Fruit fly (Drosophila melanogaster) whole organism, embryonic: ENCODE data around the gene CG42558.

Experiments
- Adf1 ChIP-seq: fragments of 200-800 bp; sonication (Bioruptor generic); IDR thresholded peaks from 2 replicates; pipeline ENCODE4 v1.3.6; 2022; ENCODE audit warnings: missing biosample characterization, missing genetic modification characterization
- CG10366 ChIP-seq: fragments of 200-800 bp; sonication (Bioruptor generic); IDR thresholded peaks from 2 replicates; pipeline ENCODE4 v1.3.6; 2022; ENCODE audit warnings: missing biosample characterization, missing genetic modification characterization
- CG10462 ChIP-seq: fragments of 200-800 bp; sonication (Bioruptor generic); optimal IDR thresholded peaks from 2 replicates; lab custom pipeline; 2016; ENCODE audit warnings: missing biosample characterization, missing genetic modification characterization
- CG10543 ChIP-seq: fragments of 200-800 bp; sonication (Bioruptor generic); optimal IDR thresholded peaks from 3 replicates; lab custom pipeline; 2017; ENCODE audit warnings: missing biosample characterization, mild to moderate bottlenecking, missing genetic modification characterization, moderate library complexity
- CG10979 ChIP-seq: fragments of 200-800 bp; sonication (Bioruptor generic); optimal IDR thresholded peaks from 2 replicates; lab custom pipeline; 2018; ENCODE audit warnings: missing biosample characterization, mild to moderate bottlenecking, missing genetic modification characterization, moderate library complexity
- CG11504 ChIP-seq: fragments of 200-800 bp; sonication (Bioruptor generic); optimal IDR thresholded peaks from 3 replicates; lab custom pipeline; 2019; ENCODE audit warnings: missing biosample characterization, mild to moderate bottlenecking, missing genetic modification characterization, moderate library complexity
- CG12071 ChIP-seq: fragments of 200-800 bp; sonication (Bioruptor generic); optimal IDR thresholded peaks from 3 replicates; lab custom pipeline; 2018; ENCODE audit warnings: missing biosample characterization, mild to moderate bottlenecking, missing genetic modification characterization
- CG12659 ChIP-seq: fragments of 200-800 bp; sonication (Bioruptor generic); optimal IDR thresholded peaks from 3 replicates; lab custom pipeline; 2017; ENCODE audit warnings: mild to moderate bottlenecking, missing biosample characterization, missing genetic modification reagents, missing genetic modification characterization
- CG12942 ChIP-seq: fragments of 200-800 bp; sonication (Bioruptor generic); optimal IDR thresholded peaks from 3 replicates; lab custom pipeline; 2016; ENCODE audit warnings: missing biosample characterization, missing genetic modification characterization
- CG13287 ChIP-seq: fragments of 200-800 bp; sonication (Bioruptor generic); IDR thresholded peaks from 2 replicates; pipeline ENCODE4 v1.3.6; 2022; ENCODE audit warnings: missing biosample characterization, missing genetic modification characterization; ENCODE audit not compliant: partially characterized antibody
- CG15514 ChIP-seq: fragments of 200-800 bp; sonication (Bioruptor generic); optimal IDR thresholded peaks from 3 replicates; lab custom pipeline; 2017; ENCODE audit warnings: missing biosample characterization, missing genetic modification characterization, mild to moderate bottlenecking, moderate library complexity, missing genetic modification reagents
- CG16863 ChIP-seq: fragments of 200-800 bp; sonication (Bioruptor generic); optimal IDR thresholded peaks from 3 replicates; lab custom pipeline; 2016; ENCODE audit warnings: missing biosample characterization, missing genetic modification characterization
- CG17912 ChIP-seq: fragments of 200-800 bp; sonication (Bioruptor generic); optimal IDR thresholded peaks from 2 replicates; lab custom pipeline; 2018; ENCODE audit warnings: missing biosample characterization, mild to moderate bottlenecking, missing genetic modification characterization
- CG1792 ChIP-seq: fragments of 200-800 bp; sonication (Bioruptor generic); optimal IDR thresholded peaks from 2 replicates; lab custom pipeline; 2016; ENCODE audit warnings: missing biosample characterization, missing genetic modification characterization
- CG2712 ChIP-seq: fragments of 200-800 bp; optimal IDR thresholded peaks from 3 replicates; lab custom pipeline; 2019; ENCODE audit warnings: missing biosample characterization, mild to moderate bottlenecking, missing genetic modification characterization, moderate library complexity
- CG31365 ChIP-seq: fragments of 200-800 bp; sonication (Bioruptor generic); optimal IDR thresholded peaks from 2 replicates; lab custom pipeline; 2018; ENCODE audit warnings: missing biosample characterization, mild to moderate bottlenecking, missing genetic modification characterization
- CG4328 ChIP-seq: fragments of 200-800 bp; sonication (Bioruptor generic); optimal IDR thresholded peaks from 3 replicates; lab custom pipeline; 2017; ENCODE audit warnings: missing biosample characterization, missing genetic modification reagents, missing genetic modification characterization
- CG43689 ChIP-seq: fragments of 200-800 bp; sonication (Bioruptor generic); IDR thresholded peaks from 2 replicates; pipeline ENCODE4 v1.3.6; 2022; ENCODE audit warnings: missing biosample characterization, missing genetic modification characterization
- CG6765 ChIP-seq: fragments of 200-800 bp; sonication (Bioruptor generic); optimal IDR thresholded peaks from 3 replicates; lab custom pipeline; 2017; ENCODE audit warnings: missing biosample characterization, mild to moderate bottlenecking, missing genetic modification characterization
- CG7271 ChIP-seq: fragments of 200-800 bp; sonication (Bioruptor generic); optimal IDR thresholded peaks from 2 replicates; lab custom pipeline; 2018; ENCODE audit warnings: missing biosample characterization, mild to moderate bottlenecking, missing genetic modification characterization, moderate library complexity
- CG7745 ChIP-seq: fragments of 200-800 bp; sonication (Bioruptor generic); optimal IDR thresholded peaks from 2 replicates; lab custom pipeline; 2018; ENCODE audit warnings: missing biosample characterization, mild to moderate bottlenecking, missing genetic modification characterization, moderate library complexity
- CG8281 ChIP-seq: fragments of 200-800 bp; sonication (Bioruptor generic); optimal IDR thresholded peaks from 2 replicates; lab custom pipeline; 2018; ENCODE audit warnings: missing biosample characterization, mild to moderate bottlenecking, missing genetic modification characterization, moderate library complexity
- Dip2 ChIP-seq: fragments of 200-800 bp; sonication (Bioruptor generic); IDR thresholded peaks from 2 replicates; pipeline ENCODE4 v1.3.6; 2022; ENCODE audit warnings: missing biosample characterization, missing genetic modification characterization
- HLH4C ChIP-seq: fragments of 200-800 bp; sonication (Bioruptor generic); IDR thresholded peaks from 3 replicates; pipeline ENCODE4 v1.3.6; 2022; ENCODE audit warnings: missing biosample characterization, missing genetic modification characterization; ENCODE audit not compliant: partially characterized antibody
- Hey ChIP-seq: fragments of 200-800 bp; sonication (Bioruptor generic); optimal IDR thresholded peaks from 3 replicates; lab custom pipeline; 2018; ENCODE audit warnings: missing biosample characterization, mild to moderate bottlenecking, missing genetic modification characterization
- Hr78 ChIP-seq, 2 experiments: fragments of 200-800 bp in 1 of 2; fragments of >200 bp in 1 of 2; sonication (Bioruptor generic) in 1 of 2; optimal IDR thresholded peaks; 2 replicates each; lab custom pipeline; 2017 to 2019; ENCODE audit warnings: missing biosample characterization in 2 of 2, missing genetic modification characterization in 2 of 2, mild to moderate bottlenecking in 1 of 2, moderate library complexity in 1 of 2
- Optix ChIP-seq: fragments of 200-800 bp; sonication (Bioruptor generic); IDR thresholded peaks from 3 replicates; pipeline ENCODE4 v1.3.6; 2022; ENCODE audit warnings: missing biosample characterization, missing genetic modification characterization
- Poxn ChIP-seq: fragments of 200-800 bp; sonication (Bioruptor generic); IDR thresholded peaks from 2 replicates; pipeline ENCODE4 v1.3.6; 2022; ENCODE audit warnings: missing biosample characterization, missing genetic modification characterization
- Xrp1 ChIP-seq: fragments of 200-800 bp; sonication (Bioruptor generic); IDR thresholded peaks from 2 replicates; pipeline ENCODE4 v1.3.6; 2022; ENCODE audit warnings: missing biosample characterization, missing genetic modification characterization
- al ChIP-seq: fragments of 200-800 bp; sonication (Bioruptor generic); IDR thresholded peaks from 2 replicates; pipeline ENCODE4 v1.3.6; 2022; ENCODE audit warnings: missing biosample characterization, missing genetic modification characterization
- ara ChIP-seq: fragments of 200-800 bp; sonication (Bioruptor generic); IDR thresholded peaks from 2 replicates; pipeline ENCODE4 v1.3.6; 2022; ENCODE audit warnings: missing biosample characterization, missing genetic modification characterization
- cwo ChIP-seq: fragments of 200-800 bp; sonication (Bioruptor generic); optimal IDR thresholded peaks from 3 replicates; lab custom pipeline; 2017; ENCODE audit warnings: missing biosample characterization, missing genetic modification characterization, mild to moderate bottlenecking, moderate library complexity, missing genetic modification reagents
- en ChIP-seq: fragments of 200-800 bp; sonication (Bioruptor generic); optimal IDR thresholded peaks from 2 replicates; lab custom pipeline; 2016; ENCODE audit warnings: missing biosample characterization, missing genetic modification characterization
- esg ChIP-seq: fragments of 200-800 bp; sonication (Bioruptor generic); conservative IDR thresholded peaks from 2 replicates; pipeline ENCODE4 v1.3.6; 2022; ENCODE audit warnings: missing biosample characterization, missing genetic modification characterization
- eyg ChIP-seq: fragments of 200-800 bp; sonication (Bioruptor generic); optimal IDR thresholded peaks from 3 replicates; lab custom pipeline; 2016; ENCODE audit warnings: missing biosample characterization, missing genetic modification characterization
- fru ChIP-seq: fragments of >200 bp; optimal IDR thresholded peaks from 2 replicates; lab custom pipeline; 2017
- gfzf ChIP-seq: fragments of 200-800 bp; sonication (Bioruptor generic); optimal IDR thresholded peaks from 2 replicates; lab custom pipeline; 2016; ENCODE audit warnings: missing biosample characterization, mild to moderate bottlenecking, missing genetic modification characterization, moderate library complexity
- gro ChIP-seq: fragments of 200-800 bp; sonication (Bioruptor generic); optimal IDR thresholded peaks from 2 replicates; lab custom pipeline; 2016; ENCODE audit warnings: missing biosample characterization, missing genetic modification characterization
- jigr1 ChIP-seq: fragments of 200-800 bp; sonication (Bioruptor generic); IDR thresholded peaks from 3 replicates; pipeline ENCODE4 v1.3.6; 2022; ENCODE audit warnings: missing biosample characterization, missing genetic modification characterization
- kah ChIP-seq: fragments of 200-800 bp; sonication (Bioruptor generic); optimal IDR thresholded peaks from 2 replicates; lab custom pipeline; 2018; ENCODE audit warnings: missing biosample characterization, mild to moderate bottlenecking, missing genetic modification characterization
- knrl ChIP-seq: fragments of 200-800 bp; sonication (Bioruptor generic); IDR thresholded peaks from 3 replicates; pipeline ENCODE4 v1.3.6; 2022; ENCODE audit warnings: missing biosample characterization, missing genetic modification characterization; ENCODE audit not compliant: partially characterized antibody
- lmd ChIP-seq: fragments of 200-800 bp; sonication (Bioruptor generic); IDR thresholded peaks from 2 replicates; pipeline ENCODE4 v1.3.6; 2022; ENCODE audit warnings: missing biosample characterization, missing genetic modification characterization
- mld ChIP-seq: fragments of 200-800 bp; sonication (Bioruptor generic); IDR thresholded peaks from 3 replicates; pipeline ENCODE4 v1.3.6; 2022; ENCODE audit warnings: missing biosample characterization, missing genetic modification characterization; ENCODE audit not compliant: partially characterized antibody
- pan ChIP-seq, 4 experiments: fragments of >200 bp in 3 of 4; fragments of 200-800 bp in 1 of 4; sonication (Bioruptor generic) in 1 of 4; optimal IDR thresholded peaks in 3 of 4; IDR thresholded peaks in 1 of 4; 2 replicates each; pipeline versions ENCODE4 v1.3.6 to Lab custom; 2017 to 2022; ENCODE audit warnings: missing biosample characterization in 2 of 4, missing genetic modification characterization in 2 of 4, mixed read lengths in 1 of 4
- rib ChIP-seq: fragments of 200-800 bp; sonication (Bioruptor generic); IDR thresholded peaks from 2 replicates; pipeline ENCODE4 v1.3.6; 2022; ENCODE audit warnings: missing biosample characterization, missing genetic modification characterization
- so ChIP-seq: fragments of 200-800 bp; sonication (Bioruptor generic); IDR thresholded peaks from 3 replicates; pipeline ENCODE4 v1.3.6; 2022; ENCODE audit warnings: missing biosample characterization, missing genetic modification characterization
- tgo ChIP-seq: fragments of 200-800 bp; sonication (Bioruptor generic); IDR thresholded peaks from 3 replicates; pipeline ENCODE4 v1.3.6; 2022; ENCODE audit warnings: missing biosample characterization, missing genetic modification characterization
- toy ChIP-seq: fragments of 200-800 bp; sonication (Bioruptor generic); IDR thresholded peaks from 2 replicates; pipeline ENCODE4 v1.3.6; 2022; ENCODE audit warnings: missing biosample characterization, missing genetic modification characterization
- tup ChIP-seq: fragments of 200-800 bp; sonication (Bioruptor generic); optimal IDR thresholded peaks from 2 replicates; lab custom pipeline; 2016; ENCODE audit warnings: missing biosample characterization, mild to moderate bottlenecking, missing genetic modification characterization, moderate library complexity
- zen ChIP-seq: fragments of 200-800 bp; sonication (Bioruptor generic); optimal IDR thresholded peaks from 3 replicates; lab custom pipeline; 2018; ENCODE audit warnings: missing biosample characterization, mild to moderate bottlenecking, missing genetic modification characterization, moderate library complexity

The CG42558 gene

DNA sequence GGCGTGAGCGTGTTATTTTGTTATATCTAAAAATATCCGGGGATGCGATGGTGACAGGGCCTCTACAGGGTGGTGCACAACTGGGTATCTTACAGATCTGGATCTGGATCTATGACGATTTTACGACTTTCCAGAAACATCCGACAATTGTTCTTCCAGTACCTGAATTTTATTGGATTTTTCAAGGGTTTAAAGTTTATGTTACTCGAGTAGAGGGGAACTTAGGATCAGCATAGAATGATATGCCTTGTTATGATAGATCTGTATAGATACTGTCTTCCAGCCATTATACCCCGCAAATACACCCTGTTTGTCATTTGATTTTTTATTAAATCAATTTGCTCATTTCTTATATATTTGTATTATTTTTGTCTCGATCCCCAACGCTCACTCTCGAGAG is 38.7 kb upstream of the CG42558 start (continued):
- TF ChIP-seq al (GFP tag; lab: Robert Waterston, UW) (peak; percentile 76), jigr1 (no peak), CG10366 (GFP tag; lab: Robert Waterston, UW) (peak; percentile 60), CG12071 (GFP tag; lab: Kevin White, UChicago) (peak; percentile 64), CG6765 (peak; percentile 54), Poxn (GFP tag; lab: Robert Waterston, UW) (no peak), CG10462 (no peak), tgo (GFP tag; lab: Robert Waterston, UW) (peak; percentile 67), CG11504 (tag; lab: Kevin White, UChicago) (peak; percentile 77), CG31365 (tag; lab: Kevin White, UChicago) (peak; percentile 9), CG15514 (peak; percentile 23), Dip2 (no peak), toy (GFP tag; lab: Robert Waterston, UW) (0 out of 2 replicates have a peak, but pooled peaks have one; percentile 30), rib (no peak), CG12942 (GFP tag; lab: Kevin White, UChicago) (no peak), Hr78 (GFP tag; optimal IDR thresholded peaks at IDR 0.05; lab: Kevin White, UChicago) (no peak), CG10543 (GFP tag; lab: Kevin White, UChicago) (peak; percentile 46), Hey (tag; lab: Kevin White, UChicago) (no peak), knrl (no peak), Optix (GFP tag; lab: Robert Waterston, UW) (no peak), CG12659 (peak; percentile 55), CG13287 (GFP tag; lab: Robert Waterston, UW) (no peak), mld (GFP tag; lab: Robert Waterston, UW) (no peak), gro (peak; percentile 38), eyg (GFP tag; lab: Kevin White, UChicago) (no peak), HLH4C (no peak), ara (GFP tag; lab: Robert Waterston, UW) (no peak), CG7271 (tag; lab: Kevin White, UChicago) (no peak), gfzf (GFP tag; lab: Kevin White, UChicago) (no peak), en (no peak), esg (GFP tag; lab: Robert Waterston, UW) (peak; percentile 35; the same call in 1 of the 2 replicates), Xrp1 (peak; percentile 40; the same call in 1 of the 2 replicates), cwo (peak; percentile 42), pan (optimal IDR thresholded peaks at IDR 0.05; lab: Kevin White, UChicago) (no peak), pan (GFP tag; optimal IDR thresholded peaks at IDR 0.05 in 1 of 2, IDR thresholded peaks at IDR 0.05 in 1 of 2) (peak in 1 of 2 experiments; percentile 57), CG2712 (peak; percentile 68), fru (lab: Kevin White, UChicago) (no peak), CG10979 (tag; lab: Kevin White, UChicago) (peak; percentile 18), zen (no peak), CG8281 (peak; percentile 18), CG4328 (GFP tag; lab: Kevin White, UChicago) (peak; percentile 8), so (GFP tag; lab: Robert Waterston, UW) (peak; percentile 72), CG17912 (GFP tag; lab: Kevin White, UChicago) (no peak), tup (no peak), CG43689 (peak; percentile 25; the same call in 1 of the 2 replicates), CG7745 (no peak), Adf1 (GFP tag; lab: Robert Waterston, UW) (no peak), CG1792 (no peak), lmd (GFP tag; lab: Robert Waterston, UW) (peak; percentile 81), kah (peak; percentile 6), CG16863 (GFP tag; lab: Kevin White, UChicago) (peak; percentile 14)
